Fruit fly (Drosophila melanogaster) S2 (cell line): ENCODE data around the gene Lk.

Experiments
- CG8478 ChIP-seq: fragments of >200 bp; optimal IDR thresholded peaks from 2 replicates; lab custom pipeline; 2018
- CTCF ChIP-seq, 2 experiments: fragments of >200 bp; optimal IDR thresholded peaks; 2 replicates each; lab custom pipeline; 2018

dm6 chr3L:14544987-14545943 lies 15.3 kb downstream of the Lk start:
- no peak for TF ChIP-seq CG8478
- TF ChIP-seq CTCF (optimal IDR thresholded peaks at IDR 0.05; lab: Kevin White, UChicago): no peak
